Fruit fly (Drosophila melanogaster): ENCODE data around the gene CG8838.
A peak's percentile ranks its signal among the peaks of the same experiment; 100 is the strongest.

The CG8838 gene

DNA sequence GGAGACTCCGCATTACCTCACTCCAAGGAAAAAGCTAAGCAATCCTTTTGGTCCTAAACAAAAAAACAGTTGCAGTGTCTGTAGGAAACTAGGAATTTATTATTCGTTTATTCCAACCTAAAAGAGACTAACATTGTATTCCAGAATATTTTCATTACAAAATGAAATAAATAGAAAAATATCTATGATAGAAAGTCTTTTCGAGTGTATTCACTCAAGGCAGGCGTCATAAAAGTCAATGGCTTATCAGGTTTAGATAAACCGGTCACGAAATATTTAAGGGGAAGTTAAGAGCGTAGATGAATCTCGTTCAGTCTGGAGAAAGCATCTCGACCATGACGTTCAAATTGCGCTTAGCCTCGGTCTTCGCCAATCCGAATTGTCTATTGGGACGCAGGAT is 26.8 kb upstream of the CG8838 start, which contains the start of gene CG3285:
Gene CG3285 (plus strand): TSS at position 301 of the 400 bp plus-strand sequence.
- TF ChIP-seq sens (GFP tag) (peak; percentile 8), CG6854 (GFP tag; optimal IDR thresholded peaks at IDR 0.05) (no peak)

DNA sequence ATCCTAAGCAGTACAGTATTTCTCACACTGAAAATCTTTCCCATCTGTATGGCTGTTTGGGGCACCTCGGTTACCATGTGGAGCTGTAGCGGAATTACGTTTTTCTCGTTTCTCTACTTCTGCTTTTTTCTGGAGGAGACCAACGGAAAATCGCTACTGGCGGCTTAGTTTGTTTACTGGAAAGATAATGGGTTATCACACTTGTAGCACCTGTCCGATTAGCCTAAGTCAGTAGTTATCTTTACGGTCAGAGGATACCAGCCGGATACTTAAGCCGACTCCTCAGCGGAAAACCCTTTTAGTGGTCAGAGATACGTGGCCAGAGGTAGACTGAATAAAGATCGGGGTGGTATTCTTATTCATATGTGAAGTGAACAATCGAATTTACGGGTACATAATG is 24.9 kb upstream of the CG8838 start, which contains the start of gene CG15408:
Gene CG15408 (plus strand): TSS at position 301 of the 400 bp plus-strand sequence.
- no peak for TF ChIP-seq zen (tag; optimal IDR thresholded peaks at IDR 0.05)
- TF ChIP-seq dysf (GFP tag; IDR thresholded peaks at IDR 0.05) = no peak
- no peak for TF ChIP-seq CG1602 (GFP tag; optimal IDR thresholded peaks at IDR 0.05)
- no peak for TF ChIP-seq CG18619 (GFP tag; optimal IDR thresholded peaks at IDR 0.05)
- TF ChIP-seq CG1603 (tag; optimal IDR thresholded peaks at IDR 0.05) = no peak
- no peak for TF ChIP-seq CG10321 (GFP tag; IDR thresholded peaks at IDR 0.05)
- TF ChIP-seq ewg (GFP tag; optimal IDR thresholded peaks at IDR 0.05) = no peak
- no peak for TF ChIP-seq da (GFP tag; optimal IDR thresholded peaks at IDR 0.05)
- TF ChIP-seq Ssrp (tag; optimal IDR thresholded peaks at IDR 0.05) = no peak
- no peak for TF ChIP-seq sr (GFP tag; IDR thresholded peaks at IDR 0.05)
- TF ChIP-seq pzg (GFP tag; optimal IDR thresholded peaks at IDR 0.05) = no peak

DNA sequence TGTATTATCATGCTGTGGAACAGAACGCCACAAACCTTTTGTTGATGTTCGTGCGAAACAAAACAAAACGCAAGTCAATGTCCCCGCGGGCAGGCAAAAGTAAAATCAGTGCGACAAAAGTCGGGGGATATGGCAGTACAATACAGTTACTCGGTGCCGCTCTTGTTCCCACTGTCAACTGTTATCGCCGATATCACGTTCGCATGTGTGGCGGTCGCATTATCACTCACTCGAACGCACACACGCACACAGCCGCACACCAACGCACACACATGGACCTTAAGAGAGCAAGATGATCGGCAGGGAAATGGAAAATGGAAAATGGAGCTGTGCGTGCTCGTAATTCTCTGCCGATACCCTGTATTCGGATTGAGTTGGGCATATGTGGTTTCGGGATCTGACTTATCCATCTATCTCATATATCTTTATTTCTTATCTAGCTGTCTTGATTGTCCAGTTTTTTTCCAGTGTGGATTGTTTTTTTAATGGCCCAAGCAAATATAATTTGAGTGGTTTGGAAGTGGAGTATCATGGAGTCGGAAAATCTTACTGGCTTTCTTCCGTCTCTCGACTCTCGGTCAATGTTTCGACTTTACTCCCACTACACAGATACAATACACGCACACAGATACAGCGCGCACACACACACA is 18.8 kb upstream of the CG8838 start:
- peak; percentile 83; the same call in 2 of the 3 replicates for TF ChIP-seq H15 (GFP tag; IDR thresholded peaks at IDR 0.05)
- TF ChIP-seq CG6689 (GFP tag; IDR thresholded peaks at IDR 0.05) = peak; percentile 85
- TF ChIP-seq CG11456 (GFP tag; IDR thresholded peaks at IDR 0.05) = peak; percentile 43; the same call in 1 of the 3 replicates
- no peak for TF ChIP-seq klu (GFP tag; IDR thresholded peaks at IDR 0.05)
- peak; percentile 6 for TF ChIP-seq slou (GFP tag; optimal IDR thresholded peaks at IDR 0.05)
- peak; percentile 89 for TF ChIP-seq D19B (GFP tag; optimal IDR thresholded peaks at IDR 0.05)
- TF ChIP-seq CG10543 (GFP tag; optimal IDR thresholded peaks at IDR 0.05) = no peak
- no peak for TF ChIP-seq corto (GFP tag; optimal IDR thresholded peaks at IDR 0.05)
- TF ChIP-seq Ssrp (tag; optimal IDR thresholded peaks at IDR 0.05) = peak; percentile 78
- peak; percentile 83 for TF ChIP-seq CG7839 (tag; optimal IDR thresholded peaks at IDR 0.05)
- TF ChIP-seq croc (GFP tag; conservative IDR thresholded peaks at IDR 0.05) = peak; percentile 91
- TF ChIP-seq Nf-YC (tag; optimal IDR thresholded peaks at IDR 0.05) = no peak
- TF ChIP-seq Ravus (GFP tag; IDR thresholded peaks at IDR 0.05) = no peak
- TF ChIP-seq CG3407 (GFP tag; optimal IDR thresholded peaks at IDR 0.05) = peak; percentile 85
- peak; percentile 59 for TF ChIP-seq CG30431 (GFP tag; optimal IDR thresholded peaks at IDR 0.05)
- TF ChIP-seq prd (optimal IDR thresholded peaks at IDR 0.05) = no peak
- TF ChIP-seq prd (GFP tag; IDR thresholded peaks at IDR 0.05) = peak; percentile 89
- no peak for TF ChIP-seq her (GFP tag; optimal IDR thresholded peaks at IDR 0.05)
- TF ChIP-seq hth (optimal IDR thresholded peaks at IDR 0.05) = no peak
- TF ChIP-seq CG6254 (GFP tag; optimal IDR thresholded peaks at IDR 0.05) = peak; percentile 73
- peak; percentile 83 for TF ChIP-seq CG11093 (GFP tag; IDR thresholded peaks at IDR 0.05)
- peak; percentile 62 for TF ChIP-seq CG11247 (GFP tag; IDR thresholded peaks at IDR 0.05)
- peak; percentile 78 for TF ChIP-seq CG17802 (tag; optimal IDR thresholded peaks at IDR 0.05)
- TF ChIP-seq aop (GFP tag; IDR thresholded peaks at IDR 0.05) = 0 out of 2 replicates have a peak, but pooled peaks have one; percentile 7
- peak; percentile 85 for TF ChIP-seq tin (GFP tag; optimal IDR thresholded peaks at IDR 0.05)
- TF ChIP-seq Camta (GFP tag; optimal IDR thresholded peaks at IDR 0.05) = peak; percentile 87
- peak; percentile 81 for TF ChIP-seq trh (GFP tag; optimal IDR thresholded peaks at IDR 0.05)
- TF ChIP-seq CG12744 (GFP tag; optimal IDR thresholded peaks at IDR 0.05) = peak; percentile 47
- peak; percentile 77 for TF ChIP-seq stc (GFP tag; IDR thresholded peaks at IDR 0.05)
- no peak for TF ChIP-seq vnd (GFP tag; IDR thresholded peaks at IDR 0.05; ENCODE audit: partially characterized antibody)
- TF ChIP-seq Nf-YA (GFP tag; IDR thresholded peaks at IDR 0.05) = peak; percentile 65
- TF ChIP-seq dm (GFP tag; optimal IDR thresholded peaks at IDR 0.05) = peak; percentile 66
- TF ChIP-seq run (tag; optimal IDR thresholded peaks at IDR 0.05) = peak; percentile 40
- no peak for TF ChIP-seq CG6854 (GFP tag; optimal IDR thresholded peaks at IDR 0.05)
- peak; percentile 74 for TF ChIP-seq CG15601 (tag; optimal IDR thresholded peaks at IDR 0.05)
- TF ChIP-seq Awh (GFP tag; IDR thresholded peaks at IDR 0.05) = peak; percentile 86
- no peak for TF ChIP-seq sug (tag; optimal IDR thresholded peaks at IDR 0.05)

Data from whole organism, embryonic.